Fruit fly (Drosophila melanogaster) whole organism, embryonic: Measurements from ENCODE around the gene CG6602.

ENCODE experiments used
- Aef1 ChIP-seq: fragments of 200-800 bp; sonication (Bioruptor generic); IDR thresholded peaks from 3 replicates; pipeline ENCODE4 v1.3.6; 2022; ENCODE audit warnings: missing biosample characterization, missing genetic modification characterization
- Atf3 ChIP-seq: fragments of 200-800 bp; sonication (Bioruptor generic); optimal IDR thresholded peaks from 3 replicates; lab custom pipeline; 2016; ENCODE audit warnings: missing biosample characterization, missing genetic modification characterization
- Bdp1 ChIP-seq: fragments of 200-800 bp; sonication (Bioruptor generic); optimal IDR thresholded peaks from 3 replicates; lab custom pipeline; 2016; ENCODE audit warnings: missing biosample characterization, missing genetic modification characterization
- C15 ChIP-seq: fragments of 200-800 bp; sonication (Bioruptor generic); IDR thresholded peaks from 3 replicates; pipeline ENCODE4 v1.3.6; 2022; ENCODE audit warnings: missing biosample characterization, missing genetic modification characterization
- CG10274 ChIP-seq: fragments of 200-800 bp; sonication (Bioruptor generic); optimal IDR thresholded peaks from 3 replicates; lab custom pipeline; 2017; ENCODE audit warnings: missing biosample characterization, mild to moderate bottlenecking, missing genetic modification characterization
- CG10979 ChIP-seq: fragments of 200-800 bp; sonication (Bioruptor generic); optimal IDR thresholded peaks from 2 replicates; lab custom pipeline; 2018; ENCODE audit warnings: missing biosample characterization, mild to moderate bottlenecking, missing genetic modification characterization, moderate library complexity
- CG12155 ChIP-seq: fragments of 200-800 bp; sonication (Bioruptor generic); optimal IDR thresholded peaks from 3 replicates; lab custom pipeline; 2016; ENCODE audit warnings: missing biosample characterization, missing genetic modification characterization
- CG12236 ChIP-seq: fragments of 200-800 bp; sonication (Bioruptor generic); optimal IDR thresholded peaks from 2 replicates; lab custom pipeline; 2016; ENCODE audit warnings: missing biosample characterization, missing genetic modification characterization
- CG13424 ChIP-seq: fragments of 200-800 bp; sonication (Bioruptor generic); optimal IDR thresholded peaks from 2 replicates; lab custom pipeline; 2019; ENCODE audit warnings: missing biosample characterization, mild to moderate bottlenecking, missing genetic modification characterization, moderate library complexity
- CG16813 ChIP-seq: fragments of 200-800 bp; sonication (Bioruptor generic); IDR thresholded peaks from 3 replicates; pipeline ENCODE4 v1.3.6; 2022; ENCODE audit warnings: missing biosample characterization, missing genetic modification characterization; ENCODE audit not compliant: partially characterized antibody
- CG2202 ChIP-seq: fragments of 200-800 bp; sonication (Bioruptor generic); optimal IDR thresholded peaks from 2 replicates; lab custom pipeline; 2018; ENCODE audit warnings: missing biosample characterization, mild to moderate bottlenecking, missing genetic modification characterization
- CG31441 ChIP-seq: fragments of 200-800 bp; sonication (Bioruptor generic); IDR thresholded peaks from 2 replicates; pipeline ENCODE4 v1.3.6; 2022; ENCODE audit warnings: missing biosample characterization, missing genetic modification characterization
- CG33557 ChIP-seq: fragments of 200-800 bp; sonication (Bioruptor generic); optimal IDR thresholded peaks from 2 replicates; lab custom pipeline; 2019; ENCODE audit warnings: missing biosample characterization, mild to moderate bottlenecking, missing genetic modification characterization, moderate library complexity
- CG3847 ChIP-seq: fragments of 200-800 bp; sonication (Bioruptor generic); IDR thresholded peaks from 2 replicates; pipeline ENCODE4 v1.3.6; 2022; ENCODE audit warnings: missing biosample characterization, missing genetic modification characterization
- CG5953 ChIP-seq: fragments of 200-800 bp; sonication (Bioruptor generic); IDR thresholded peaks from 2 replicates; pipeline ENCODE4 v1.3.6; 2022; ENCODE audit warnings: missing biosample characterization, missing genetic modification characterization
- CG9215 ChIP-seq: fragments of 200-800 bp; sonication (Bioruptor generic); IDR thresholded peaks from 2 replicates; pipeline ENCODE4 v1.3.6; 2022; ENCODE audit warnings: missing biosample characterization, missing genetic modification characterization
- CHES-1-like ChIP-seq: fragments of 200-800 bp; sonication (Bioruptor generic); optimal IDR thresholded peaks from 2 replicates; lab custom pipeline; 2016; ENCODE audit warnings: missing biosample characterization, missing genetic modification characterization
- CkIIα-i1 ChIP-seq: fragments of 200-800 bp; sonication (Bioruptor generic); IDR thresholded peaks from 2 replicates; pipeline ENCODE4 v1.3.6; 2022; ENCODE audit warnings: missing biosample characterization, missing genetic modification characterization
- D ChIP-seq, 2 experiments: fragments of 200-800 bp in 1 of 2; fragments of >200 bp in 1 of 2; sonication (Bioruptor generic) in 1 of 2; optimal IDR thresholded peaks; 2 replicates in 1 of 2; 3 replicates in 1 of 2; lab custom pipeline; 2017; ENCODE audit warnings: mild to moderate bottlenecking in 1 of 2, missing biosample characterization in 1 of 2, missing genetic modification characterization in 1 of 2, missing genetic modification reagents in 1 of 2
- Elba2 ChIP-seq: fragments of 200-800 bp; sonication (Bioruptor generic); optimal IDR thresholded peaks from 3 replicates; lab custom pipeline; 2016; ENCODE audit warnings: missing biosample characterization, missing genetic modification characterization
- H2.0 ChIP-seq: fragments of 200-800 bp; sonication (Bioruptor generic); IDR thresholded peaks from 2 replicates; pipeline ENCODE4 v1.3.6; 2022; ENCODE audit warnings: missing biosample characterization, missing genetic modification characterization
- MTF-1 ChIP-seq: fragments of 200-800 bp; sonication (Bioruptor generic); optimal IDR thresholded peaks from 2 replicates; lab custom pipeline; 2018; ENCODE audit warnings: missing biosample characterization, mild to moderate bottlenecking, missing genetic modification characterization, borderline replicate concordance
- Med ChIP-seq: fragments of 200-800 bp; sonication (Bioruptor generic); peaks from one replicate; lab custom pipeline; 2016; ENCODE audit warnings: missing biosample characterization, missing genetic modification characterization, mild to moderate bottlenecking, inconsistent platforms, moderate library complexity
- Optix ChIP-seq: fragments of 200-800 bp; sonication (Bioruptor generic); IDR thresholded peaks from 3 replicates; pipeline ENCODE4 v1.3.6; 2022; ENCODE audit warnings: missing biosample characterization, missing genetic modification characterization
- Rfx ChIP-seq: fragments of 200-800 bp; sonication (Bioruptor generic); IDR thresholded peaks from 2 replicates; pipeline ENCODE4 v1.3.6; 2022; ENCODE audit warnings: missing biosample characterization, missing genetic modification characterization
- Scr ChIP-seq: fragments of 200-800 bp; sonication (Bioruptor generic); IDR thresholded peaks from 2 replicates; pipeline ENCODE4 v1.3.6; 2022; ENCODE audit warnings: missing biosample characterization, missing genetic modification characterization; ENCODE audit not compliant: partially characterized antibody
- Sin3A ChIP-seq: fragments of >200 bp; optimal IDR thresholded peaks from 2 replicates; lab custom pipeline; 2018
- abd-A ChIP-seq: fragments of 200-800 bp; sonication (Bioruptor generic); optimal IDR thresholded peaks from 3 replicates; lab custom pipeline; 2019; ENCODE audit warnings: missing biosample characterization, mild to moderate bottlenecking, missing genetic modification characterization, moderate library complexity
- bigmax ChIP-seq: fragments of 200-800 bp; sonication (Bioruptor generic); optimal IDR thresholded peaks from 2 replicates; lab custom pipeline; 2018; ENCODE audit warnings: missing biosample characterization, mild to moderate bottlenecking, missing genetic modification characterization
- disco-r ChIP-seq: fragments of 200-800 bp; sonication (Bioruptor generic); optimal IDR thresholded peaks from 2 replicates; lab custom pipeline; 2016; ENCODE audit warnings: missing biosample characterization, missing genetic modification characterization
- dmrt11E ChIP-seq: fragments of 200-800 bp; sonication (Bioruptor generic); optimal IDR thresholded peaks from 3 replicates; lab custom pipeline; 2018; ENCODE audit warnings: missing biosample characterization, mild to moderate bottlenecking, missing genetic modification characterization, moderate library complexity
- emc ChIP-seq: fragments of 200-800 bp; sonication (Bioruptor generic); optimal IDR thresholded peaks from 2 replicates; lab custom pipeline; 2016; ENCODE audit warnings: missing biosample characterization, missing genetic modification characterization
- fd102C ChIP-seq: fragments of 200-800 bp; sonication (Bioruptor generic); optimal IDR thresholded peaks from 2 replicates; lab custom pipeline; 2018; ENCODE audit warnings: missing biosample characterization, mild to moderate bottlenecking, missing genetic modification characterization, moderate library complexity
- fu2 ChIP-seq: fragments of 200-800 bp; sonication (Bioruptor generic); optimal IDR thresholded peaks from 2 replicates; lab custom pipeline; 2016; ENCODE audit warnings: missing biosample characterization, missing genetic modification characterization
- gsb-n ChIP-seq: fragments of 200-800 bp; sonication (Bioruptor generic); optimal IDR thresholded peaks from 3 replicates; lab custom pipeline; 2018; ENCODE audit warnings: missing biosample characterization, mild to moderate bottlenecking, missing genetic modification characterization
- her ChIP-seq: fragments of 200-800 bp; sonication (Bioruptor generic); optimal IDR thresholded peaks from 2 replicates; lab custom pipeline; 2016; ENCODE audit warnings: missing biosample characterization, missing genetic modification characterization
- ind ChIP-seq: fragments of 200-800 bp; sonication (Bioruptor generic); optimal IDR thresholded peaks from 3 replicates; lab custom pipeline; 2016; ENCODE audit warnings: missing biosample characterization, missing genetic modification characterization
- lab ChIP-seq: fragments of 200-800 bp; sonication (Bioruptor generic); optimal IDR thresholded peaks from 3 replicates; lab custom pipeline; 2017; ENCODE audit warnings: missing biosample characterization, missing genetic modification characterization, mild to moderate bottlenecking, moderate library complexity, missing genetic modification reagents
- luna ChIP-seq: fragments of 200-800 bp; sonication (Bioruptor generic); optimal IDR thresholded peaks from 2 replicates; lab custom pipeline; 2016; ENCODE audit warnings: missing biosample characterization, missing genetic modification characterization
- maf-S ChIP-seq: fragments of 200-800 bp; sonication (Bioruptor generic); optimal IDR thresholded peaks from 2 replicates; lab custom pipeline; 2016; ENCODE audit warnings: missing biosample characterization, missing genetic modification characterization
- nau ChIP-seq: fragments of 200-800 bp; sonication (Bioruptor generic); optimal IDR thresholded peaks from 3 replicates; lab custom pipeline; 2017; ENCODE audit warnings: missing biosample characterization, mild to moderate bottlenecking, missing genetic modification characterization, missing genetic modification reagents
- otp ChIP-seq: fragments of 200-800 bp; sonication (Bioruptor generic); IDR thresholded peaks from 3 replicates; pipeline ENCODE4, ENCODE4 v1.3.6; 2022; ENCODE audit warnings: missing biosample characterization, missing genetic modification characterization
- prd ChIP-seq, 3 experiments: fragments of >200 bp in 2 of 3; fragments of 200-800 bp in 1 of 3; sonication (Bioruptor generic) in 1 of 3; optimal IDR thresholded peaks in 2 of 3; IDR thresholded peaks in 1 of 3; 2 replicates in 2 of 3; 3 replicates in 1 of 3; pipeline versions ENCODE4 v1.3.6 to Lab custom; 2017 to 2022; ENCODE audit warnings: missing biosample characterization in 1 of 3, missing genetic modification characterization in 1 of 3
- sc ChIP-seq, 3 experiments: fragments of >200 bp in 2 of 3; fragments of 200-800 bp in 1 of 3; sonication (Bioruptor generic) in 1 of 3; optimal IDR thresholded peaks; 2 replicates in 2 of 3; 3 replicates in 1 of 3; lab custom pipeline; 2017; ENCODE audit warnings: mild to moderate bottlenecking in 1 of 3, missing biosample characterization in 1 of 3, missing genetic modification characterization in 1 of 3, missing genetic modification reagents in 1 of 3
- sim ChIP-seq: fragments of 200-800 bp; sonication (Bioruptor generic); IDR thresholded peaks from 2 replicates; pipeline ENCODE4 v1.3.6; 2022; ENCODE audit warnings: missing biosample characterization, missing genetic modification characterization
- so ChIP-seq: fragments of 200-800 bp; sonication (Bioruptor generic); IDR thresholded peaks from 3 replicates; pipeline ENCODE4 v1.3.6; 2022; ENCODE audit warnings: missing biosample characterization, missing genetic modification characterization
- tin ChIP-seq: fragments of 200-800 bp; sonication (Bioruptor generic); optimal IDR thresholded peaks from 3 replicates; lab custom pipeline; 2016; ENCODE audit warnings: missing biosample characterization, missing genetic modification characterization
- zf30C ChIP-seq: fragments of 200-800 bp; sonication (Bioruptor generic); optimal IDR thresholded peaks from 3 replicates; lab custom pipeline; 2018; ENCODE audit warnings: missing biosample characterization, mild to moderate bottlenecking, missing genetic modification characterization
- zfh2 ChIP-seq: fragments of 200-800 bp; sonication (Bioruptor generic); optimal IDR thresholded peaks from 2 replicates; lab custom pipeline; 2016; ENCODE audit warnings: missing biosample characterization, missing genetic modification characterization

CG6602 gene

dm6 chr3L:6059062-6059708 is 12.8 kb upstream of the CG6602 start, which contains the start of gene CG6592 (continued):
- TF ChIP-seq CG13424 (tag; lab: Kevin White, UChicago) (no peak), maf-S (GFP tag; lab: Kevin White, UChicago) (no peak), Atf3 (GFP tag; lab: Kevin White, UChicago) (peak; percentile 6), otp (GFP tag; lab: Robert Waterston, UW) (peak; percentile 65; the same call in 1 of the 3 replicates), Rfx (GFP tag; lab: Robert Waterston, UW) (no peak), her (GFP tag; lab: Kevin White, UChicago) (peak; percentile 14), fd102C (GFP tag; lab: Kevin White, UChicago) (peak; percentile 85), zf30C (GFP tag; lab: Kevin White, UChicago) (no peak), CG3847 (GFP tag; lab: Robert Waterston, UW) (no peak), C15 (GFP tag; lab: Robert Waterston, UW) (no peak), ind (no peak), CG10274 (GFP tag; lab: Kevin White, UChicago) (no peak), Bdp1 (peak; percentile 9), sc (optimal IDR thresholded peaks at IDR 0.05; lab: Kevin White, UChicago) (no peak), sc (GFP tag; optimal IDR thresholded peaks at IDR 0.05; lab: Kevin White, UChicago) (peak; percentile 39), luna (GFP tag; lab: Kevin White, UChicago) (no peak), H2.0 (GFP tag; lab: Robert Waterston, UW) (peak; percentile 32; the same call in 1 of the 2 replicates), Aef1 (no peak), CG16813 (GFP tag; lab: Robert Waterston, UW) (0 out of 3 replicates have a peak, but pooled peaks have one; percentile 32), bigmax (GFP tag; lab: Kevin White, UChicago) (no peak), lab (no peak), CG31441 (GFP tag; lab: Robert Waterston, UW) (0 out of 2 replicates have a peak, but pooled peaks have one; percentile 40), D (optimal IDR thresholded peaks at IDR 0.05; lab: Kevin White, UChicago) (no peak), D (GFP tag; optimal IDR thresholded peaks at IDR 0.05; lab: Kevin White, UChicago) (no peak), abd-A (tag; lab: Kevin White, UChicago) (no peak), zfh2 (GFP tag; lab: Kevin White, UChicago) (no peak), emc (GFP tag; lab: Kevin White, UChicago) (no peak), Sin3A (no peak), Elba2 (GFP tag; lab: Kevin White, UChicago) (peak; percentile 65), Scr (GFP tag; lab: Robert Waterston, UW) (no peak), disco-r (GFP tag; lab: Kevin White, UChicago) (peak; percentile 4), Med (GFP tag; lab: Kevin White, UChicago) (peak; percentile 90), nau (GFP tag; lab: Kevin White, UChicago) (no peak), CG12155 (GFP tag; lab: Kevin White, UChicago) (no peak), dmrt11E (tag; lab: Kevin White, UChicago) (peak; percentile 78), gsb-n (tag; lab: Kevin White, UChicago) (no peak), CG5953 (GFP tag; lab: Robert Waterston, UW) (no peak), CG33557 (peak; percentile 65), tin (GFP tag; lab: Kevin White, UChicago) (no peak), prd (optimal IDR thresholded peaks at IDR 0.05; lab: Kevin White, UChicago) (no peak), prd (GFP tag; IDR thresholded peaks at IDR 0.05; lab: Robert Waterston, UW) (peak; percentile 76), so (GFP tag; lab: Robert Waterston, UW) (0 out of 3 replicates have a peak, but pooled peaks have one; percentile 25), CG10979 (tag; lab: Kevin White, UChicago) (no peak), sim (0 out of 2 replicates have a peak, but pooled peaks have one; percentile 33), fu2 (GFP tag; lab: Kevin White, UChicago) (no peak), CHES-1-like (GFP tag; lab: Kevin White, UChicago) (peak; percentile 49), Optix (GFP tag; lab: Robert Waterston, UW) (0 out of 3 replicates have a peak, but pooled peaks have one; percentile 28), CG2202 (peak; percentile 16), CG9215 (GFP tag; lab: Robert Waterston, UW) (no peak), CkIIα-i1 (GFP tag; lab: Robert Waterston, UW) (no peak), CG12236 (GFP tag; lab: Kevin White, UChicago) (peak; percentile 44), MTF-1 (GFP tag; lab: Kevin White, UChicago) (no peak)
